Fruit fly (Drosophila melanogaster) whole organism, embryonic: ENCODE results near the gene tbc.

Experiments used
- Atf-2 ChIP-seq: fragments of 200-800 bp; sonication (Bioruptor generic); optimal IDR thresholded peaks from 2 replicates; lab custom pipeline; 2016; ENCODE audit warnings: missing biosample characterization, missing genetic modification characterization
- BEAF-32 ChIP-seq: fragments of 200-800 bp; sonication (Bioruptor generic); optimal IDR thresholded peaks from 3 replicates; lab custom pipeline; 2017; ENCODE audit warnings: missing biosample characterization, missing genetic modification characterization, mild to moderate bottlenecking, moderate library complexity, missing genetic modification reagents
- CG11093 ChIP-seq: fragments of 200-800 bp; sonication (Bioruptor generic); IDR thresholded peaks from 3 replicates; pipeline ENCODE4 v1.3.6; 2022; ENCODE audit warnings: missing biosample characterization, missing genetic modification characterization
- CG11504 ChIP-seq: fragments of 200-800 bp; sonication (Bioruptor generic); optimal IDR thresholded peaks from 3 replicates; lab custom pipeline; 2019; ENCODE audit warnings: missing biosample characterization, mild to moderate bottlenecking, missing genetic modification characterization, moderate library complexity
- CG12155 ChIP-seq: fragments of 200-800 bp; sonication (Bioruptor generic); optimal IDR thresholded peaks from 3 replicates; lab custom pipeline; 2016; ENCODE audit warnings: missing biosample characterization, missing genetic modification characterization
- CG14441 ChIP-seq: fragments of 200-800 bp; sonication (Bioruptor generic); IDR thresholded peaks from 2 replicates; pipeline ENCODE4 v1.3.6; 2022; ENCODE audit warnings: missing biosample characterization, missing genetic modification characterization
- CG15514 ChIP-seq: fragments of 200-800 bp; sonication (Bioruptor generic); optimal IDR thresholded peaks from 3 replicates; lab custom pipeline; 2017; ENCODE audit warnings: missing biosample characterization, missing genetic modification characterization, mild to moderate bottlenecking, moderate library complexity, missing genetic modification reagents
- CG17361 ChIP-seq: fragments of 200-800 bp; sonication (Bioruptor generic); IDR thresholded peaks from 3 replicates; pipeline ENCODE4 v1.3.6; 2022; ENCODE audit warnings: missing biosample characterization, missing genetic modification characterization
- CG1792 ChIP-seq: fragments of 200-800 bp; sonication (Bioruptor generic); optimal IDR thresholded peaks from 2 replicates; lab custom pipeline; 2016; ENCODE audit warnings: missing biosample characterization, missing genetic modification characterization
- CG18011 ChIP-seq: fragments of 200-800 bp; sonication (Bioruptor generic); optimal IDR thresholded peaks from 2 replicates; lab custom pipeline; 2017; ENCODE audit warnings: missing biosample characterization, missing genetic modification characterization, mild to moderate bottlenecking, moderate library complexity, missing genotype
- CG2116 ChIP-seq: fragments of 200-800 bp; sonication (Bioruptor generic); optimal IDR thresholded peaks from 3 replicates; lab custom pipeline; 2018; ENCODE audit warnings: missing biosample characterization, mild to moderate bottlenecking, missing genetic modification characterization
- CG2202 ChIP-seq: fragments of 200-800 bp; sonication (Bioruptor generic); optimal IDR thresholded peaks from 2 replicates; lab custom pipeline; 2018; ENCODE audit warnings: missing biosample characterization, mild to moderate bottlenecking, missing genetic modification characterization
- CG2678 ChIP-seq: fragments of 200-800 bp; sonication (Bioruptor generic); optimal IDR thresholded peaks from 3 replicates; lab custom pipeline; 2019; ENCODE audit warnings: missing biosample characterization, mild to moderate bottlenecking, missing genetic modification characterization, moderate library complexity
- CG2712 ChIP-seq: fragments of 200-800 bp; optimal IDR thresholded peaks from 3 replicates; lab custom pipeline; 2019; ENCODE audit warnings: missing biosample characterization, mild to moderate bottlenecking, missing genetic modification characterization, moderate library complexity
- CG2889 ChIP-seq: fragments of 200-800 bp; sonication (Bioruptor generic); IDR thresholded peaks from 3 replicates; pipeline ENCODE4 v1.3.6; 2022; ENCODE audit warnings: missing biosample characterization, missing genetic modification characterization
- CG31441 ChIP-seq: fragments of 200-800 bp; sonication (Bioruptor generic); IDR thresholded peaks from 2 replicates; pipeline ENCODE4 v1.3.6; 2022; ENCODE audit warnings: missing biosample characterization, missing genetic modification characterization
- CG5180 ChIP-seq: fragments of 200-800 bp; sonication (Bioruptor generic); optimal IDR thresholded peaks from 3 replicates; lab custom pipeline; 2017; ENCODE audit warnings: missing biosample characterization, missing genetic modification characterization, mild to moderate bottlenecking, moderate library complexity, missing genetic modification reagents
- CG6254 ChIP-seq: fragments of 200-800 bp; sonication (Bioruptor generic); optimal IDR thresholded peaks from 3 replicates; lab custom pipeline; 2017; ENCODE audit warnings: mild to moderate bottlenecking, missing biosample characterization, missing genetic modification reagents, missing genetic modification characterization
- CG6683 ChIP-seq: fragments of 200-800 bp; sonication (Bioruptor generic); optimal IDR thresholded peaks from 2 replicates; lab custom pipeline; 2017; ENCODE audit warnings: missing biosample characterization, mild to moderate bottlenecking, missing genetic modification characterization, missing genetic modification reagents
- CG7271 ChIP-seq: fragments of 200-800 bp; sonication (Bioruptor generic); optimal IDR thresholded peaks from 2 replicates; lab custom pipeline; 2018; ENCODE audit warnings: missing biosample characterization, mild to moderate bottlenecking, missing genetic modification characterization, moderate library complexity
- CG7786 ChIP-seq: fragments of 200-800 bp; sonication (Bioruptor generic); optimal IDR thresholded peaks from 2 replicates; lab custom pipeline; 2016; ENCODE audit warnings: missing biosample characterization, missing genetic modification characterization
- CG7963 ChIP-seq: fragments of 200-800 bp; sonication (Bioruptor generic); IDR thresholded peaks from 3 replicates; pipeline ENCODE4 v1.3.6; 2022; ENCODE audit warnings: missing biosample characterization, missing genetic modification characterization; ENCODE audit not compliant: partially characterized antibody
- CG9932 ChIP-seq: fragments of 200-800 bp; sonication (Bioruptor generic); IDR thresholded peaks from 2 replicates; pipeline ENCODE4 v1.3.6; 2022; ENCODE audit warnings: missing biosample characterization, missing genetic modification characterization
- CoRest ChIP-seq: fragments of 200-800 bp; sonication (Bioruptor generic); optimal IDR thresholded peaks from 3 replicates; lab custom pipeline; 2018; ENCODE audit warnings: missing biosample characterization, mild to moderate bottlenecking, missing genetic modification characterization, moderate library complexity
- Dad ChIP-seq: fragments of 200-800 bp; sonication (Bioruptor generic); optimal IDR thresholded peaks from 3 replicates; lab custom pipeline; 2016; ENCODE audit warnings: missing biosample characterization, missing genetic modification characterization
- Dek ChIP-seq: fragments of 200-800 bp; sonication (Bioruptor generic); optimal IDR thresholded peaks from 3 replicates; lab custom pipeline; 2019; ENCODE audit warnings: missing biosample characterization, mild to moderate bottlenecking, missing genetic modification characterization, moderate library complexity
- Hey ChIP-seq: fragments of 200-800 bp; sonication (Bioruptor generic); optimal IDR thresholded peaks from 3 replicates; lab custom pipeline; 2018; ENCODE audit warnings: missing biosample characterization, mild to moderate bottlenecking, missing genetic modification characterization
- Oli ChIP-seq: fragments of 200-800 bp; sonication (Bioruptor generic); optimal IDR thresholded peaks from 2 replicates; lab custom pipeline; 2018; ENCODE audit warnings: missing biosample characterization, mild to moderate bottlenecking, missing genetic modification characterization, moderate library complexity
- Sox100B ChIP-seq: fragments of 200-800 bp; sonication (Bioruptor generic); optimal IDR thresholded peaks from 3 replicates; lab custom pipeline; 2018; ENCODE audit warnings: missing biosample characterization, mild to moderate bottlenecking, missing genetic modification characterization
- ab ChIP-seq: fragments of 200-800 bp; sonication (Bioruptor generic); optimal IDR thresholded peaks from 2 replicates; lab custom pipeline; 2016; ENCODE audit warnings: missing biosample characterization, missing genetic modification characterization
- ap ChIP-seq: fragments of 200-800 bp; sonication (Bioruptor generic); IDR thresholded peaks from 2 replicates; pipeline ENCODE4 v1.3.6; 2022; ENCODE audit warnings: missing biosample characterization, missing genetic modification characterization
- cg ChIP-seq: fragments of 200-800 bp; sonication (Bioruptor generic); optimal IDR thresholded peaks from 3 replicates; lab custom pipeline; 2019; ENCODE audit warnings: missing biosample characterization, mild to moderate bottlenecking, missing genetic modification characterization, moderate library complexity
- croc ChIP-seq: fragments of 200-800 bp; sonication (Bioruptor generic); conservative IDR thresholded peaks from 3 replicates; pipeline ENCODE4 v1.3.6; 2022; ENCODE audit warnings: missing biosample characterization, missing genetic modification characterization
- dmrt99B ChIP-seq: fragments of 200-800 bp; sonication (Bioruptor generic); optimal IDR thresholded peaks from 2 replicates; lab custom pipeline; 2018; ENCODE audit warnings: missing biosample characterization, mild to moderate bottlenecking, missing genetic modification characterization, moderate library complexity
- esg ChIP-seq: fragments of 200-800 bp; sonication (Bioruptor generic); conservative IDR thresholded peaks from 2 replicates; pipeline ENCODE4 v1.3.6; 2022; ENCODE audit warnings: missing biosample characterization, missing genetic modification characterization
- fu2 ChIP-seq: fragments of 200-800 bp; sonication (Bioruptor generic); optimal IDR thresholded peaks from 2 replicates; lab custom pipeline; 2016; ENCODE audit warnings: missing biosample characterization, missing genetic modification characterization
- grau ChIP-seq: fragments of 200-800 bp; optimal IDR thresholded peaks from 3 replicates; lab custom pipeline; 2019; ENCODE audit warnings: missing biosample characterization, mild to moderate bottlenecking, missing genetic modification characterization, moderate library complexity
- her ChIP-seq: fragments of 200-800 bp; sonication (Bioruptor generic); optimal IDR thresholded peaks from 2 replicates; lab custom pipeline; 2016; ENCODE audit warnings: missing biosample characterization, missing genetic modification characterization
- kni ChIP-seq: fragments of 200-800 bp; sonication (Bioruptor generic); optimal IDR thresholded peaks from 3 replicates; lab custom pipeline; 2017; ENCODE audit warnings: mild to moderate bottlenecking, missing biosample characterization, missing genetic modification reagents, missing genetic modification characterization
- knrl ChIP-seq: fragments of 200-800 bp; sonication (Bioruptor generic); IDR thresholded peaks from 3 replicates; pipeline ENCODE4 v1.3.6; 2022; ENCODE audit warnings: missing biosample characterization, missing genetic modification characterization; ENCODE audit not compliant: partially characterized antibody
- lab ChIP-seq: fragments of 200-800 bp; sonication (Bioruptor generic); optimal IDR thresholded peaks from 3 replicates; lab custom pipeline; 2017; ENCODE audit warnings: missing biosample characterization, missing genetic modification characterization, mild to moderate bottlenecking, moderate library complexity, missing genetic modification reagents
- otp ChIP-seq: fragments of 200-800 bp; sonication (Bioruptor generic); IDR thresholded peaks from 3 replicates; pipeline ENCODE4, ENCODE4 v1.3.6; 2022; ENCODE audit warnings: missing biosample characterization, missing genetic modification characterization
- pho ChIP-seq: fragments of 200-800 bp; sonication (Bioruptor generic); optimal IDR thresholded peaks from 2 replicates; lab custom pipeline; 2016; ENCODE audit warnings: missing biosample characterization, missing genetic modification characterization
- stwl ChIP-seq: fragments of 200-800 bp; sonication (Bioruptor generic); optimal IDR thresholded peaks from 3 replicates; lab custom pipeline; 2018; ENCODE audit warnings: missing biosample characterization, mild to moderate bottlenecking, missing genetic modification characterization, moderate library complexity
- tll ChIP-seq, 2 experiments: fragments of 200-800 bp in 1 of 2; fragments of >200 bp in 1 of 2; sonication (Bioruptor generic) in 1 of 2; optimal IDR thresholded peaks; 2 replicates each; lab custom pipeline; 2017 to 2019; ENCODE audit warnings: missing biosample characterization in 2 of 2, missing genetic modification characterization in 2 of 2, mild to moderate bottlenecking in 1 of 2, moderate library complexity in 1 of 2
- tna ChIP-seq: fragments of 200-800 bp; sonication (Bioruptor generic); IDR thresholded peaks from 2 replicates; pipeline ENCODE4 v1.3.6; 2022; ENCODE audit warnings: missing biosample characterization, missing genetic modification characterization; ENCODE audit not compliant: partially characterized antibody
- vvl ChIP-seq: fragments of 200-800 bp; sonication (Bioruptor generic); IDR thresholded peaks from 2 replicates; pipeline ENCODE4 v1.3.6; 2022; ENCODE audit warnings: missing biosample characterization, missing genetic modification characterization

tbc gene

dm6 chrX:20433345-20434332, 15.5 kb upstream of the tbc start, which contains the start of gene CG1695 (continued):
- TF ChIP-seq CoRest (tag; lab: Kevin White, UChicago) (peak; percentile 36), knrl (GFP tag; lab: Robert Waterston, UW) (no peak), stwl (tag; lab: Kevin White, UChicago) (no peak), CG1792 (GFP tag; lab: Kevin White, UChicago) (no peak), fu2 (GFP tag; lab: Kevin White, UChicago) (peak; percentile 13), CG12155 (GFP tag; lab: Kevin White, UChicago) (no peak), Oli (peak; percentile 27), dmrt99B (tag; lab: Kevin White, UChicago) (peak; percentile 26), Atf-2 (GFP tag; lab: Kevin White, UChicago) (no peak), lab (GFP tag; lab: Kevin White, UChicago) (peak; percentile 34), CG2712 (tag; lab: Kevin White, UChicago) (no peak), CG2889 (GFP tag; lab: Robert Waterston, UW) (no peak), CG15514 (GFP tag; lab: Kevin White, UChicago) (peak; percentile 17), grau (tag; lab: Kevin White, UChicago) (peak; percentile 27), CG14441 (GFP tag; lab: Robert Waterston, UW) (no peak), Hey (tag; lab: Kevin White, UChicago) (no peak), vvl (GFP tag; lab: Robert Waterston, UW) (no peak; the same call in 1 of the 2 replicates), CG5180 (GFP tag; lab: Kevin White, UChicago) (no peak), CG7786 (no peak), Dad (no peak), croc (GFP tag; lab: Robert Waterston, UW) (no peak), CG2116 (GFP tag; lab: Kevin White, UChicago) (peak; percentile 29), cg (GFP tag; lab: Kevin White, UChicago) (peak; percentile 74), CG9932 (GFP tag; lab: Robert Waterston, UW) (peak; percentile 23; the same call in 1 of the 2 replicates), CG2202 (no peak), kni (GFP tag; lab: Kevin White, UChicago) (no peak), CG2678 (tag; lab: Kevin White, UChicago) (peak; percentile 56), CG7963 (GFP tag; lab: Robert Waterston, UW) (no peak), Dek (tag; lab: Kevin White, UChicago) (no peak), tna (GFP tag; lab: Robert Waterston, UW) (no peak), CG6683 (GFP tag; lab: Kevin White, UChicago) (no peak), pho (GFP tag; lab: Kevin White, UChicago) (no peak), BEAF-32 (peak; percentile 42), Sox100B (peak; percentile 11), CG6254 (GFP tag; lab: Kevin White, UChicago) (peak; percentile 5), otp (no peak), tll (GFP tag; optimal IDR thresholded peaks at IDR 0.05; lab: Kevin White, UChicago) (no peak), CG7271 (no peak), ap (GFP tag; lab: Robert Waterston, UW) (no peak), esg (GFP tag; lab: Robert Waterston, UW) (no peak), her (no peak), CG31441 (GFP tag; lab: Robert Waterston, UW) (no peak), ab (GFP tag; lab: Kevin White, UChicago) (no peak), CG17361 (GFP tag; lab: Robert Waterston, UW) (0 out of 3 replicates have a peak, but pooled peaks have one; percentile 23), CG11504 (peak; percentile 29), CG18011 (GFP tag; lab: Kevin White, UChicago) (no peak), CG11093 (GFP tag; lab: Robert Waterston, UW) (no peak)
